Worm (Caenorhabditis elegans) whole organism, young adult: ENCODE results near the gene glt-5.

Experiments
- B0261.1 ChIP-seq: sonication (generic microtip); optimal IDR thresholded peaks from 2 replicates; lab custom pipeline; 2016; ENCODE audit warnings: mild to moderate bottlenecking, missing genetic modification characterization, moderate library complexity, missing compliant biosample characterization
- B0336.3 ChIP-seq: fragments of 200-800 bp; sonication (Bioruptor generic); IDR thresholded peaks from 2 replicates; pipeline ENCODE4 v1.3.6; 2022; ENCODE audit warnings: missing genetic modification characterization, missing compliant biosample characterization
- C06A6.2 ChIP-seq: fragments of 200-800 bp; sonication (Bioruptor generic); conservative IDR thresholded peaks from 2 replicates; pipeline ENCODE4 v1.3.6; 2022; ENCODE audit warnings: missing genetic modification characterization, missing compliant biosample characterization
- C17E4.6 ChIP-seq: fragments of 200-800 bp; sonication (Bioruptor generic); IDR thresholded peaks from 2 replicates; pipeline ENCODE4 v1.3.6; 2022; ENCODE audit warnings: missing genetic modification reagents, missing genetic modification characterization, missing compliant biosample characterization
- F10E7.11 ChIP-seq: sonication (generic microtip); optimal IDR thresholded peaks from 2 replicates; lab custom pipeline; 2017; ENCODE audit warnings: mild to moderate bottlenecking, missing genetic modification characterization, moderate library complexity, missing compliant biosample characterization
- F33H1.4 ChIP-seq: fragments of 200-800 bp; sonication (Bioruptor generic); IDR thresholded peaks from 2 replicates; pipeline ENCODE4 v1.3.6; 2022; ENCODE audit warnings: missing genetic modification reagents, missing genetic modification characterization, missing compliant biosample characterization
- F52B5.7 ChIP-seq: sonication (generic microtip); optimal IDR thresholded peaks from 2 replicates; lab custom pipeline; 2016; ENCODE audit warnings: mild to moderate bottlenecking, missing genetic modification characterization, missing compliant biosample characterization
- F57C9.4 ChIP-seq: sonication (generic microtip); optimal IDR thresholded peaks from 2 replicates; lab custom pipeline; 2017; ENCODE audit warnings: mild to moderate bottlenecking, missing genetic modification characterization, missing compliant biosample characterization
- K11D2.4 ChIP-seq: fragments of 200-800 bp; sonication (Bioruptor generic); IDR thresholded peaks from 2 replicates; pipeline ENCODE4 v1.3.6; 2022; ENCODE audit warnings: missing genetic modification reagents, missing genetic modification characterization, missing compliant biosample characterization
- K12H6.12 ChIP-seq: fragments of 200-800 bp; sonication (Bioruptor generic); optimal IDR thresholded peaks from 2 replicates; lab custom pipeline; 2018; ENCODE audit warnings: mild to moderate bottlenecking, missing genetic modification characterization, missing compliant biosample characterization
- Y79H2A.3 ChIP-seq: fragments of 200-800 bp; sonication (Bioruptor generic); conservative IDR thresholded peaks from 2 replicates; pipeline ENCODE4 v1.3.6; 2022; ENCODE audit warnings: missing genetic modification reagents, missing genetic modification characterization, missing compliant biosample characterization
- Y95B8A.8 ChIP-seq: fragments of 200-800 bp; sonication (Bioruptor generic); IDR thresholded peaks from 2 replicates; pipeline ENCODE4 v1.3.6; 2022; ENCODE audit warnings: missing genetic modification reagents, missing genetic modification characterization, missing compliant biosample characterization
- aptf-2 ChIP-seq: fragments of 200-800 bp; sonication (Bioruptor generic); conservative IDR thresholded peaks from 2 replicates; pipeline ENCODE4 v1.3.6; 2022; ENCODE audit warnings: missing genetic modification reagents, missing genetic modification characterization, missing compliant biosample characterization
- athp-1 ChIP-seq: sonication (generic microtip); optimal IDR thresholded peaks from 2 replicates; lab custom pipeline; 2017; ENCODE audit warnings: mild to moderate bottlenecking, missing genetic modification characterization, missing compliant biosample characterization
- bed-1 ChIP-seq: fragments of 200-800 bp; sonication (Bioruptor generic); IDR thresholded peaks from 2 replicates; pipeline ENCODE4 v1.3.6; 2022; ENCODE audit warnings: missing genetic modification reagents, missing genetic modification characterization, missing compliant biosample characterization
- ccch-3 ChIP-seq: fragments of 200-800 bp; sonication (Bioruptor generic); optimal IDR thresholded peaks from 2 replicates; lab custom pipeline; 2018; ENCODE audit warnings: mild to moderate bottlenecking, missing genetic modification characterization, missing compliant biosample characterization
- cebp-2 ChIP-seq: fragments of 200-800 bp; sonication (Bioruptor generic); IDR thresholded peaks from 2 replicates; pipeline ENCODE4 v1.3.6; 2022; ENCODE audit warnings: missing genetic modification characterization, missing compliant biosample characterization
- ceh-27 ChIP-seq: fragments of 200-800 bp; sonication (Bioruptor generic); optimal IDR thresholded peaks from 2 replicates; lab custom pipeline; 2018; ENCODE audit warnings: mild to moderate bottlenecking, missing genetic modification characterization, moderate library complexity, missing compliant biosample characterization
- ceh-79 ChIP-seq: sonication (generic microtip); optimal IDR thresholded peaks from 2 replicates; lab custom pipeline; 2017; ENCODE audit warnings: mild to moderate bottlenecking, missing genetic modification characterization, missing compliant biosample characterization
- ceh-91 ChIP-seq: fragments of 200-800 bp; sonication (Bioruptor generic); IDR thresholded peaks from 2 replicates; pipeline ENCODE4 v1.3.6; 2022; ENCODE audit warnings: missing genetic modification reagents, missing genetic modification characterization, missing compliant biosample characterization
- chd-7 ChIP-seq: sonication (generic microtip); optimal IDR thresholded peaks from 2 replicates; lab custom pipeline; 2016; ENCODE audit warnings: mild to moderate bottlenecking, missing genetic modification characterization, moderate library complexity, missing compliant biosample characterization
- egl-18 ChIP-seq: fragments of 200-800 bp; sonication (Bioruptor generic); IDR thresholded peaks from 2 replicates; pipeline ENCODE4 v1.3.6; 2022; ENCODE audit warnings: missing genetic modification reagents, missing genetic modification characterization, missing compliant biosample characterization
- hlh-12 ChIP-seq: sonication (generic microtip); optimal IDR thresholded peaks from 2 replicates; lab custom pipeline; 2016; ENCODE audit warnings: missing genetic modification characterization, missing compliant biosample characterization
- hlh-26 ChIP-seq: fragments of 200-800 bp; sonication (Bioruptor generic); conservative IDR thresholded peaks from 2 replicates; pipeline ENCODE4 v1.3.6; 2022; ENCODE audit warnings: missing genetic modification reagents, missing genetic modification characterization, missing compliant biosample characterization
- hmg-1.2 ChIP-seq: fragments of 200-800 bp; sonication (Bioruptor generic); IDR thresholded peaks from 2 replicates; pipeline ENCODE4 v1.3.6; 2022; ENCODE audit warnings: missing genetic modification reagents, missing genetic modification characterization, missing compliant biosample characterization
- hsf-1 ChIP-seq: fragments of 200-800 bp; sonication (Bioruptor generic); IDR thresholded peaks from 2 replicates; pipeline ENCODE4 v1.3.6; 2022; ENCODE audit warnings: missing genetic modification reagents, missing genetic modification characterization, missing compliant biosample characterization
- let-607 ChIP-seq, 2 experiments: fragments of 200-800 bp in 1 of 2; sonication (Bioruptor generic) in 1 of 2; sonication (generic microtip) in 1 of 2; optimal IDR thresholded peaks; 2 replicates each; lab custom pipeline; 2016 to 2018; ENCODE audit warnings: mild to moderate bottlenecking in 2 of 2, missing compliant biosample characterization in 2 of 2, missing genetic modification characterization in 2 of 2, moderate library complexity in 2 of 2, missing genotype in 1 of 2
- lin-35 ChIP-seq, 3 experiments: fragments of 150-350 bp in 2 of 3; sonication (generic microtip) in 1 of 3; optimal IDR thresholded peaks; 2 replicates each; lab custom pipeline; 2014 to 2018; ENCODE audit warnings: missing biosample characterization in 3 of 3, missing genetic modification characterization in 3 of 3, missing genetic modification reagents in 3 of 3
- madf-3 ChIP-seq: fragments of 200-800 bp; sonication (Bioruptor generic); IDR thresholded peaks from 2 replicates; pipeline ENCODE4 v1.3.6; 2022; ENCODE audit warnings: missing genetic modification reagents, missing genetic modification characterization, missing compliant biosample characterization
- mcd-1 ChIP-seq: fragments of 200-800 bp; sonication (Bioruptor generic); IDR thresholded peaks from 2 replicates; pipeline ENCODE4 v1.3.6; 2022; ENCODE audit warnings: missing genetic modification reagents, missing genetic modification characterization, missing compliant biosample characterization
- mes-4 ChIP-seq: sonication (generic microtip); optimal IDR thresholded peaks from 2 replicates; lab custom pipeline; 2016; ENCODE audit warnings: missing genotype, missing genetic modification characterization, missing compliant biosample characterization
- nfya-1 ChIP-seq: sonication (generic microtip); optimal IDR thresholded peaks from 2 replicates; lab custom pipeline; 2017; ENCODE audit warnings: antibody characterized with exemption, missing compliant biosample characterization, missing genetic modification characterization, borderline replicate concordance; ENCODE audit not compliant: insufficient read depth
- nfya-2 ChIP-seq: fragments of 200-800 bp; sonication (Bioruptor generic); IDR thresholded peaks from 2 replicates; pipeline ENCODE4 v1.3.6; 2022; ENCODE audit warnings: missing genetic modification reagents, missing genetic modification characterization, missing compliant biosample characterization
- nfyb-1 ChIP-seq: fragments of 200-800 bp; sonication (Bioruptor generic); IDR thresholded peaks from 2 replicates; pipeline ENCODE4 v1.3.6; 2022; ENCODE audit warnings: missing genetic modification reagents, missing genetic modification characterization, missing compliant biosample characterization
- nhr-120 ChIP-seq: fragments of 200-800 bp; sonication (Bioruptor generic); IDR thresholded peaks from 2 replicates; pipeline ENCODE4 v1.3.6; 2022; ENCODE audit warnings: missing genetic modification characterization, missing compliant biosample characterization
- nhr-80 ChIP-seq: sonication (generic microtip); optimal IDR thresholded peaks from 2 replicates; lab custom pipeline; 2016; ENCODE audit warnings: missing genetic modification characterization, missing compliant biosample characterization
- pbrm-1 ChIP-seq: fragments of 200-800 bp; sonication (Bioruptor generic); IDR thresholded peaks from 2 replicates; pipeline ENCODE4 v1.3.6; 2022; ENCODE audit warnings: missing genetic modification reagents, missing genetic modification characterization, missing compliant biosample characterization
- rcor-1 ChIP-seq: fragments of 200-800 bp; sonication (Bioruptor generic); IDR thresholded peaks from 2 replicates; pipeline ENCODE4 v1.3.6; 2022; ENCODE audit warnings: missing genetic modification reagents, missing genetic modification characterization, missing compliant biosample characterization
- repo-1 ChIP-seq: sonication (generic microtip); optimal IDR thresholded peaks from 2 replicates; lab custom pipeline; 2017; ENCODE audit warnings: mild to moderate bottlenecking, missing genetic modification characterization, missing compliant biosample characterization
- rpc-1 ChIP-seq, 2 experiments: fragments of 150-350 bp in 1 of 2; sonication (generic microtip) in 1 of 2; optimal IDR thresholded peaks; 2 replicates each; lab custom pipeline; 2014 to 2018; ENCODE audit warnings: missing biosample characterization in 1 of 2, missing genetic modification characterization in 1 of 2, missing genetic modification reagents in 1 of 2, missing genotype in 1 of 2
- sdz-38 ChIP-seq: sonication (generic microtip); optimal IDR thresholded peaks from 2 replicates; lab custom pipeline; 2016; ENCODE audit warnings: missing genotype, missing genetic modification characterization, missing compliant biosample characterization
- somi-1 ChIP-seq: fragments of 200-800 bp; sonication (Bioruptor generic); optimal IDR thresholded peaks from 2 replicates; lab custom pipeline; 2018; ENCODE audit warnings: mild to moderate bottlenecking, missing genetic modification characterization, missing compliant biosample characterization
- tbp1 ChIP-seq: fragments of 200-800 bp; sonication (Bioruptor generic); optimal IDR thresholded peaks from 2 replicates; lab custom pipeline; 2018; ENCODE audit warnings: mild to moderate bottlenecking, missing genetic modification characterization, missing compliant biosample characterization
- xnd-1 ChIP-seq: sonication (generic microtip); optimal IDR thresholded peaks from 2 replicates; lab custom pipeline; 2016; ENCODE audit warnings: missing genotype, missing genetic modification reagents, missing genetic modification characterization, missing compliant biosample characterization
- ztf-18 ChIP-seq: sonication (generic microtip); optimal IDR thresholded peaks from 2 replicates; lab custom pipeline; 2016; ENCODE audit warnings: missing genotype, mild to moderate bottlenecking, missing genetic modification characterization, missing compliant biosample characterization
- ztf-22 ChIP-seq: fragments of 200-800 bp; sonication (Bioruptor generic); optimal IDR thresholded peaks from 2 replicates; lab custom pipeline; 2018; ENCODE audit warnings: mild to moderate bottlenecking, missing genetic modification characterization, moderate library complexity, missing compliant biosample characterization
- ztf-25 ChIP-seq: fragments of 200-800 bp; sonication (Bioruptor generic); IDR thresholded peaks from 2 replicates; pipeline ENCODE4 v1.3.6; 2022; ENCODE audit warnings: missing genetic modification reagents, missing genetic modification characterization, missing compliant biosample characterization

Gene glt-5

ce11 chrII:9741400-9741799 is 32.7 kb upstream of the glt-5 start (continued):
- TF ChIP-seq athp-1 (tag; lab: Kevin White, UChicago) = no peak
- TF ChIP-seq F57C9.4 = no peak
- TF ChIP-seq ztf-22 (GFP tag; lab: Kevin White, UChicago) = peak; percentile 2
- peak; percentile 28; the same call in 1 of the 2 replicates for TF ChIP-seq nfyb-1 (GFP tag; lab: Robert Waterston, UW)
- no peak for TF ChIP-seq ceh-27 (GFP tag; lab: Kevin White, UChicago)
- no peak for TF ChIP-seq xnd-1 (tag; lab: Kevin White, UChicago)
- TF ChIP-seq ztf-18 = no peak
- no peak for TF ChIP-seq hlh-26 (GFP tag; lab: Robert Waterston, UW)
- no peak for TF ChIP-seq rcor-1 (GFP tag; lab: Robert Waterston, UW)
- TF ChIP-seq tbp1 (GFP tag; lab: Kevin White, UChicago) = peak; percentile 33
- TF ChIP-seq K11D2.4 (GFP tag; lab: Robert Waterston, UW) = no peak
- no peak for TF ChIP-seq bed-1
- no peak for TF ChIP-seq mes-4 (tag; lab: Kevin White, UChicago)
- peak; percentile 78 to 88 for TF ChIP-seq let-607 (tag; optimal IDR thresholded peaks at IDR 0.05; lab: Kevin White, UChicago)
- no peak for TF ChIP-seq repo-1
- no peak for TF ChIP-seq aptf-2 (GFP tag; lab: Robert Waterston, UW)
- no peak for TF ChIP-seq somi-1 (GFP tag; lab: Kevin White, UChicago)
- TF ChIP-seq ceh-79 (tag; lab: Kevin White, UChicago) = no peak

- TF ChIP-seq C17E4.6 (GFP tag; lab: Robert Waterston, UW) = no peak
- TF ChIP-seq nfya-1 = no peak
- TF ChIP-seq ceh-27 (GFP tag; lab: Kevin White, UChicago) = no peak
- peak; percentile 86 for TF ChIP-seq nhr-80 (tag; lab: Kevin White, UChicago)
- TF ChIP-seq pbrm-1 (GFP tag; lab: Robert Waterston, UW) = 0 out of 2 replicates have a peak, but pooled peaks have one; percentile 41
- TF ChIP-seq egl-18 = no peak
- no peak for TF ChIP-seq nhr-120 (GFP tag; lab: Robert Waterston, UW)
- no peak for TF ChIP-seq rcor-1 (GFP tag; lab: Robert Waterston, UW)
- no peak for TF ChIP-seq mcd-1 (GFP tag; lab: Robert Waterston, UW)
- peak; percentile 13 for TF ChIP-seq tbp1 (GFP tag; lab: Kevin White, UChicago)
- no peak for TF ChIP-seq ztf-25 (GFP tag; lab: Robert Waterston, UW)
- no peak for TF ChIP-seq ztf-18
- no peak for TF ChIP-seq ceh-91 (GFP tag; lab: Robert Waterston, UW)
- TF ChIP-seq C06A6.2 = no peak
- TF ChIP-seq ccch-3 (GFP tag; lab: Kevin White, UChicago) = no peak
- TF ChIP-seq repo-1 = no peak
- 0 out of 2 replicates have a peak, but pooled peaks have one; percentile 61 for TF ChIP-seq madf-3 (GFP tag; lab: Robert Waterston, UW)
- no peak for TF ChIP-seq F52B5.7
- no peak for TF ChIP-seq cebp-2 (GFP tag; lab: Robert Waterston, UW)
- TF ChIP-seq chd-7 (tag; lab: Kevin White, UChicago) = no peak
- TF ChIP-seq hmg-1.2 = 0 out of 2 replicates have a peak, but pooled peaks have one; percentile 11
- TF ChIP-seq hlh-12 (tag; lab: Kevin White, UChicago) = no peak
- TF ChIP-seq let-607 (tag; optimal IDR thresholded peaks at IDR 0.05; lab: Kevin White, UChicago) = peak; percentile 61 to 69
- no peak for TF ChIP-seq K12H6.12 (tag; lab: Kevin White, UChicago)
- no peak for TF ChIP-seq F33H1.4 (GFP tag; lab: Robert Waterston, UW)
- no peak for TF ChIP-seq rpc-1 (optimal IDR thresholded peaks at IDR 0.05; lab: Kevin White, UChicago)
- TF ChIP-seq rpc-1 (tag; optimal IDR thresholded peaks at IDR 0.05; lab: Kevin White, UChicago) = no peak
- no peak for TF ChIP-seq nfya-2 (GFP tag; lab: Robert Waterston, UW)
- no peak for TF ChIP-seq lin-35 (GFP tag; optimal IDR thresholded peaks at IDR 0.05; lab: Kevin White, UChicago)
- TF ChIP-seq B0261.1 (tag; lab: Kevin White, UChicago) = no peak
- peak; percentile 76 for TF ChIP-seq ztf-22 (GFP tag; lab: Kevin White, UChicago)
- no peak for TF ChIP-seq F10E7.11 (tag; lab: Kevin White, UChicago)
- no peak for TF ChIP-seq hsf-1 (GFP tag; lab: Robert Waterston, UW)
- TF ChIP-seq Y79H2A.3 (GFP tag; lab: Robert Waterston, UW) = no peak
- no peak for TF ChIP-seq B0336.3 (GFP tag; lab: Robert Waterston, UW)
- TF ChIP-seq Y95B8A.8 (GFP tag; lab: Robert Waterston, UW) = no peak
- TF ChIP-seq sdz-38 (tag; lab: Kevin White, UChicago) = no peak
Observed at ce11 chrII:9740552-9740951, 31.9 kb upstream of the glt-5 start.
